Worm (Caenorhabditis elegans) whole organism, L3 larva: Measurements from ENCODE around the gene F56D6.9.

Source experiments
- ceh-9 ChIP-seq: sonication (generic microtip); optimal IDR thresholded peaks from 2 replicates; lab custom pipeline; 2018; ENCODE audit warnings: missing biosample characterization, missing genetic modification characterization
- nfya-1 ChIP-seq: sonication (generic microtip); optimal IDR thresholded peaks from 2 replicates; lab custom pipeline; 2017; ENCODE audit warnings: missing genetic modification characterization, mild to moderate bottlenecking, missing compliant biosample characterization, antibody characterized with exemption, moderate library complexity; ENCODE audit not compliant: insufficient read depth
- nhr-11 ChIP-seq: fragments of 150-350 bp; optimal IDR thresholded peaks from 2 replicates; lab custom pipeline; 2014; ENCODE audit warnings: missing biosample characterization, missing genetic modification characterization
- nhr-25 ChIP-seq: sonication (generic microtip); optimal IDR thresholded peaks from 2 replicates; lab custom pipeline; 2017; ENCODE audit warnings: missing biosample characterization, missing genetic modification characterization
- unc-62 ChIP-seq: fragments of 150-350 bp; sonication (generic microtip); optimal IDR thresholded peaks from 4 replicates; lab custom pipeline; 2014; ENCODE audit warnings: missing biosample characterization, missing genetic modification reagents, missing genetic modification characterization

ce11 chrIV:3899719-3900554 lies 7.8 kb downstream of the F56D6.9 start, which contains the start of gene srz-62:
- TF ChIP-seq nhr-25 (tag; lab: Kevin White, UChicago) (no peak), unc-62 (GFP tag; lab: Kevin White, UChicago) (no peak), ceh-9 (no peak), nhr-11 (no peak), nfya-1 (tag; lab: Kevin White, UChicago) (no peak)
